Worm (Caenorhabditis elegans): ENCODE results near the gene D1044.4.

D1044.4 gene

ce11 chrIII:5501358-5502287 is 20.2 kb downstream of the D1044.4 start, which contains the start of gene R02F2.1:
Gene R02F2.1, plus strand, starts transcription at chrIII:5501885.
- no peak for TF ChIP-seq mab-5 (tag; optimal IDR thresholded peaks at IDR 0.05)
- TF ChIP-seq ceh-83 (GFP tag; optimal IDR thresholded peaks at IDR 0.05) = no peak
- TF ChIP-seq drap-1 (GFP tag; optimal IDR thresholded peaks at IDR 0.05) = no peak
- TF ChIP-seq nhr-76 (tag; optimal IDR thresholded peaks at IDR 0.05) = no peak
- no peak for TF ChIP-seq mep-1 (tag; optimal IDR thresholded peaks at IDR 0.05)
- TF ChIP-seq lin-32 (GFP tag; optimal IDR thresholded peaks at IDR 0.05) = peak; percentile 71
- TF ChIP-seq cnd-1 (tag; optimal IDR thresholded peaks at IDR 0.05) = peak; percentile 87
- peak; percentile 84 for TF ChIP-seq ces-1 (GFP tag; optimal IDR thresholded peaks at IDR 0.05)
- no peak for TF ChIP-seq elt-3 (tag; optimal IDR thresholded peaks at IDR 0.05)
- TF ChIP-seq mls-2 (tag; optimal IDR thresholded peaks at IDR 0.05) = no peak
- peak; percentile 39 for TF ChIP-seq nhr-2 (tag; optimal IDR thresholded peaks at IDR 0.05)
- TF ChIP-seq pha-4 (tag; optimal IDR thresholded peaks at IDR 0.05) = no peak

ce11 chrIII:5500732-5501131 is 21.1 kb downstream of the D1044.4 start:
- TF ChIP-seq unc-39 (tag; optimal IDR thresholded peaks at IDR 0.05) (no peak), ceh-83 (GFP tag; optimal IDR thresholded peaks at IDR 0.05) (no peak), lin-13 (tag; optimal IDR thresholded peaks at IDR 0.05) (no peak), unc-62 (GFP tag; optimal IDR thresholded peaks at IDR 0.05) (no peak), flh-1 (GFP tag; optimal IDR thresholded peaks at IDR 0.05) (no peak)

DNA sequence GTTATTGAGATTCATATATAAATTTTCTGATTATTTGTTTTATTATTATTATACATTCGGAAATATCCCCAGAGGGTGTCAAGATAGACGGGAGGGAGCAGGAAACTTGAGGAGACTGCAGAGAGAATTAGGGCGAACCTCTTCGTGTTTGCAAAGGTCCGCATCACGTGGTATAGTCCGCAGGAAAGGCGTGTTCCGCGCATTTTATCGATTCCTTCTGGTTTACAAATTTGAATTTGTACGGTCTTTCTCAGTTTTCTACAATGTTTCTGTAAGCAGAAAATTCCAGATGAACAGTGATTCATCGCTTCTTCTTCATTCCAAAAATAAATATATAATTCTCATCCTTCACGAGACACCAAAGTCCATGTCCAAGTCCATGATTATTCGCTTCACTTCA is 21.9 kb downstream of the D1044.4 start:
- TF ChIP-seq ceh-39 (tag; optimal IDR thresholded peaks at IDR 0.05) (peak; percentile 58), ces-1 (GFP tag; optimal IDR thresholded peaks at IDR 0.05) (peak; percentile 12), nhr-237 (tag; optimal IDR thresholded peaks at IDR 0.05) (no peak), bed-3 (GFP tag; optimal IDR thresholded peaks at IDR 0.05) (no peak)

- TF ChIP-seq ceh-39 (tag; optimal IDR thresholded peaks at IDR 0.05) (peak; percentile 51), tbx-8 (GFP tag; optimal IDR thresholded peaks at IDR 0.05) (no peak), unc-39 (tag; optimal IDR thresholded peaks at IDR 0.05) (no peak), ceh-43 (GFP tag; optimal IDR thresholded peaks at IDR 0.05) (no peak), nhr-76 (tag; optimal IDR thresholded peaks at IDR 0.05) (no peak), M03D4.4 (tag; optimal IDR thresholded peaks at IDR 0.05) (no peak), pha-4 (tag; optimal IDR thresholded peaks at IDR 0.05) (no peak), sem-2 (GFP tag; optimal IDR thresholded peaks at IDR 0.05) (no peak), mep-1 (tag; optimal IDR thresholded peaks at IDR 0.05) (peak; percentile 21), zip-8 (tag; optimal IDR thresholded peaks at IDR 0.05) (no peak), lsy-2 (tag; optimal IDR thresholded peaks at IDR 0.05) (peak; percentile 70), ces-1 (GFP tag; optimal IDR thresholded peaks at IDR 0.05) (peak; percentile 76), mls-2 (tag; optimal IDR thresholded peaks at IDR 0.05) (no peak), snpc-4 (tag; optimal IDR thresholded peaks at IDR 0.05) (no peak), unc-62 (GFP tag; optimal IDR thresholded peaks at IDR 0.05) (no peak)
These were observed 22.9 kb downstream of the D1044.4 start, which contains the start of gene R02F2.9 for ce11 chrIII:5498973-5499372. Gene R02F2.9, plus strand, starts transcription at chrIII:5499190.

ce11 chrIII:5495168-5495567 is 26.7 kb downstream of the D1044.4 start, which contains the start of gene R02F2.8:
Gene R02F2.8, minus strand, starts transcription at chrIII:5495268.
- TF ChIP-seq cnd-1 (tag; optimal IDR thresholded peaks at IDR 0.05) (no peak), zip-8 (tag; optimal IDR thresholded peaks at IDR 0.05) (peak; percentile 49)

- TF ChIP-seq sptf-1 (tag; optimal IDR thresholded peaks at IDR 0.05) (no peak), ztf-11 (tag; optimal IDR thresholded peaks at IDR 0.05) (no peak), pha-4 (tag; optimal IDR thresholded peaks at IDR 0.05) (no peak), ham-2 (GFP tag; optimal IDR thresholded peaks at IDR 0.05) (no peak), zip-8 (tag; optimal IDR thresholded peaks at IDR 0.05) (peak; percentile 98)
These were observed 34.7 kb downstream of the D1044.4 start, which contains the start of gene osg-1 for ce11 chrIII:5487087-5487603. Gene osg-1, plus strand, starts transcription at chrIII:5487553.

Data from whole organism, mixed stage, embryonic.